Fruit fly (Drosophila melanogaster) whole organism, prepupa: ENCODE measurements around the gene Taf4.

Source experiments
- CG6854 ChIP-seq: fragments of 200-800 bp; sonication (Bioruptor generic); optimal IDR thresholded peaks from 2 replicates; lab custom pipeline; 2017; ENCODE audit warnings: missing biosample characterization, mild to moderate bottlenecking, missing genetic modification characterization
- Eip75B ChIP-seq: fragments of 200-800 bp; sonication (Bioruptor generic); optimal IDR thresholded peaks from 3 replicates; lab custom pipeline; 2016; ENCODE audit warnings: missing biosample characterization, missing genetic modification characterization
- Gug ChIP-seq: fragments of 200-800 bp; sonication (Bioruptor generic); IDR thresholded peaks from 2 replicates; pipeline ENCODE4 v1.3.6; 2022; ENCODE audit warnings: missing biosample characterization, missing genetic modification characterization
- Lpt ChIP-seq: fragments of 200-800 bp; sonication (Bioruptor generic); optimal IDR thresholded peaks from 3 replicates; lab custom pipeline; 2016; ENCODE audit warnings: missing biosample characterization, missing genetic modification characterization
- Smox ChIP-seq: fragments of 200-800 bp; sonication (Bioruptor generic); optimal IDR thresholded peaks from 3 replicates; lab custom pipeline; 2016; ENCODE audit warnings: missing biosample characterization, missing genetic modification characterization
- dsx ChIP-seq: fragments of 200-800 bp; optimal IDR thresholded peaks from 3 replicates; lab custom pipeline; 2019; ENCODE audit warnings: missing biosample characterization, mild to moderate bottlenecking, missing genetic modification characterization, moderate library complexity; ENCODE audit not compliant: poor library complexity, severe bottlenecking
- esn ChIP-seq: fragments of 200-800 bp; sonication (Bioruptor generic); optimal IDR thresholded peaks from 2 replicates; lab custom pipeline; 2016; ENCODE audit warnings: missing biosample characterization, mild to moderate bottlenecking, missing genetic modification characterization, moderate library complexity

dm6 chr3L:16166998-16167344 is 54.0 kb downstream of the Taf4 start:
- TF ChIP-seq dsx (GFP tag; lab: Kevin White, UChicago) (no peak), esn (GFP tag; lab: Kevin White, UChicago) (no peak), Smox (GFP tag; lab: Kevin White, UChicago) (no peak), CG6854 (GFP tag; lab: Kevin White, UChicago) (no peak), Gug (GFP tag; lab: Robert Waterston, UW) (no peak), Lpt (GFP tag; lab: Kevin White, UChicago) (no peak), Eip75B (GFP tag; lab: Kevin White, UChicago) (no peak)
